Fruit fly (Drosophila melanogaster): ENCODE data around the gene CG3337.
A peak's percentile ranks its signal among the peaks of the same experiment; 100 is the strongest.

Gene CG3337

DNA sequence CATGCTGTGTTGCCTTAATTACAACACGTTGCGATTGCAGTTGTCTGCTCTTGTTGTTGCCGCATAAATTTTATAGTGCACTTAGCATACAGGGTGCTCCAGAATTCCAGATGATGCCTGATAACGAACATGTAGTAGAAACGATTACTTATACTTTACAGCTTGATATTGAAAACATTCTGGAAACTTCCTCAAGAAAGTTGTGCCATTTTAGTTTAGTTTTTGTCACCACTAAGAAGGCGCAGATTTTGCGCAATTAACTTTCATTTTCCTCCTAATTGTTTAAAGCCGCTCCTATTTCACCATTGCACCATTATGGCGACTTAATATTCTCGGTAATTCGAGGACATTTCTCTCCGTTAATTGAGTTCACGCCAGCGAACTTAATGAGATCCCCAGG is 31.1 kb downstream of the CG3337 start (continued):
- no peak for TF ChIP-seq Hr4 (GFP tag; optimal IDR thresholded peaks at IDR 0.05)
- no peak for TF ChIP-seq Sox14 (GFP tag; optimal IDR thresholded peaks at IDR 0.05)
- no peak for TF ChIP-seq Ets21C (GFP tag; optimal IDR thresholded peaks at IDR 0.05)
- TF ChIP-seq Sox102F (GFP tag; optimal IDR thresholded peaks at IDR 0.05) = no peak
- no peak for TF ChIP-seq svp (GFP tag)
- no peak for TF ChIP-seq Hr39 (GFP tag; optimal IDR thresholded peaks at IDR 0.05)
- TF ChIP-seq CG16779 (tag; optimal IDR thresholded peaks at IDR 0.05) = no peak

DNA sequence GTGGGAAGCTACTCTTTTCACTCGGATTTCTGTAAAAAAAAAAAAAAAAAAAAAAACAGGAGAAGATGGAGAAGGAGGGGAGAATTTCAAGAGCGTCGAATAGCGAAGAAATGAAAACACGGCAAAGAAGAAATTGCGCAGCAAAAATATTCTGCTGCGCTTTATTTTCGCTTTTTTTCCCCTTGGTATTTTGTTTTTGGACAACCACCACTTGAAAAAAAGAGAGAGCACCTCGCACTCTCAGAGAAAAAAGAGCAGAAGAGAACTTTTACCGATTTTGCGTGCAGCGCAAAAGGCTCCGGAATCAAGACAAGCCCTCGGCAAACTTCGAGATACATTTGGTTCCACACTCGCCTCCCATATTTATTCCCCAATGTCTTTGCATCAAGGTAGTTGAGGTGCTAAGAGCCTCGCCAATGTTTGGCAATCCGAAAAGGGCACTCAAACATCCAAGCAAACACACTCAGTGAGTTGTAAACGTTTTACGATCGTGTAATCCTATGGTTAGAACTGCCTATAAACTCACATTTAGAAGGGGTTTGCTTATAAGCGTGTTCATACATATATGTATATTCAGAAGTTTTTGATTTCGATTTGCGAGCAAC is 32.5 kb downstream of the CG3337 start:
- no peak for TF ChIP-seq Eip93F (GFP tag; optimal IDR thresholded peaks at IDR 0.05)
- TF ChIP-seq CG31627 (GFP tag; optimal IDR thresholded peaks at IDR 0.05) = no peak
- no peak for TF ChIP-seq Gug (GFP tag; IDR thresholded peaks at IDR 0.05)
- no peak for TF ChIP-seq CG32006 (GFP tag; optimal IDR thresholded peaks at IDR 0.05)
- TF ChIP-seq OdsH (GFP tag; optimal IDR thresholded peaks at IDR 0.05) = no peak
- TF ChIP-seq esn (GFP tag; optimal IDR thresholded peaks at IDR 0.05) = peak; percentile 9
- no peak for TF ChIP-seq pdm3 (GFP tag; optimal IDR thresholded peaks at IDR 0.05)
- TF ChIP-seq cyc (GFP tag; optimal IDR thresholded peaks at IDR 0.05) = no peak
- TF ChIP-seq fd85E (GFP tag; optimal IDR thresholded peaks at IDR 0.05) = no peak
- no peak for TF ChIP-seq Eip78C (GFP tag)
- TF ChIP-seq Sox15 (GFP tag; optimal IDR thresholded peaks at IDR 0.05) = no peak
- TF ChIP-seq salr (GFP tag; optimal IDR thresholded peaks at IDR 0.05) = no peak
- no peak for TF ChIP-seq lz (GFP tag; optimal IDR thresholded peaks at IDR 0.05)
- no peak for TF ChIP-seq CG10631 (GFP tag; optimal IDR thresholded peaks at IDR 0.05)
- TF ChIP-seq CG1621 (tag; optimal IDR thresholded peaks at IDR 0.05) = no peak
- TF ChIP-seq CG9139 (GFP tag; optimal IDR thresholded peaks at IDR 0.05) = no peak
- no peak for TF ChIP-seq CG3919 (GFP tag; optimal IDR thresholded peaks at IDR 0.05)
- TF ChIP-seq Lpt (GFP tag; optimal IDR thresholded peaks at IDR 0.05) = no peak
- TF ChIP-seq vri (GFP tag; optimal IDR thresholded peaks at IDR 0.05) = peak; percentile 58
- no peak for TF ChIP-seq Sox14 (GFP tag; optimal IDR thresholded peaks at IDR 0.05)
- peak; percentile 46; the same call in 2 of the 3 replicates for TF ChIP-seq CG6163 (GFP tag; IDR thresholded peaks at IDR 0.05)
- TF ChIP-seq Met (GFP tag; optimal IDR thresholded peaks at IDR 0.05) = no peak
- peak; percentile 70 for TF ChIP-seq CG6854 (GFP tag; optimal IDR thresholded peaks at IDR 0.05)
- TF ChIP-seq CG6792 (GFP tag; optimal IDR thresholded peaks at IDR 0.05) = no peak
- no peak for TF ChIP-seq net (GFP tag; optimal IDR thresholded peaks at IDR 0.05)
- no peak for TF ChIP-seq CG3032 (tag; optimal IDR thresholded peaks at IDR 0.05)
- TF ChIP-seq Ets96B (tag; optimal IDR thresholded peaks at IDR 0.05) = no peak
- no peak for TF ChIP-seq svp (GFP tag)
- TF ChIP-seq dsx (GFP tag; optimal IDR thresholded peaks at IDR 0.05; ENCODE audit: poor library complexity, severe bottlenecking) = no peak
- TF ChIP-seq fd59A (GFP tag; optimal IDR thresholded peaks at IDR 0.05) = no peak
- no peak for TF ChIP-seq topi (GFP tag; optimal IDR thresholded peaks at IDR 0.05)
- TF ChIP-seq Sox102F (GFP tag; optimal IDR thresholded peaks at IDR 0.05) = peak; percentile 59
- TF ChIP-seq spab (GFP tag; optimal IDR thresholded peaks at IDR 0.05) = no peak
- TF ChIP-seq dac (GFP tag; optimal IDR thresholded peaks at IDR 0.05) = no peak
- TF ChIP-seq CG8632 (GFP tag; optimal IDR thresholded peaks at IDR 0.05) = no peak
- no peak for TF ChIP-seq CG11902 (GFP tag; optimal IDR thresholded peaks at IDR 0.05)
- TF ChIP-seq Blimp-1 (GFP tag; optimal IDR thresholded peaks at IDR 0.05) = no peak
- no peak for TF ChIP-seq CG7368 (GFP tag; optimal IDR thresholded peaks at IDR 0.05)
- no peak for TF ChIP-seq CG8319 (GFP tag; optimal IDR thresholded peaks at IDR 0.05)
- TF ChIP-seq CG34406 (GFP tag; optimal IDR thresholded peaks at IDR 0.05) = peak; percentile 21
- TF ChIP-seq CG6276 (GFP tag; optimal IDR thresholded peaks at IDR 0.05) = no peak
- no peak for TF ChIP-seq Ets21C (GFP tag; optimal IDR thresholded peaks at IDR 0.05)
- TF ChIP-seq CG15336 (GFP tag; IDR thresholded peaks at IDR 0.05) = 0 out of 2 replicates have a peak, but pooled peaks have one; percentile 22
- no peak for TF ChIP-seq Hr38 (GFP tag; optimal IDR thresholded peaks at IDR 0.05)
- TF ChIP-seq CG6808 (GFP tag; optimal IDR thresholded peaks at IDR 0.05) = no peak
- TF ChIP-seq achi (GFP tag; optimal IDR thresholded peaks at IDR 0.05) = no peak
- TF ChIP-seq CG11762 (GFP tag; optimal IDR thresholded peaks at IDR 0.05; ENCODE audit: insufficient read depth) = no peak
